Worm (Caenorhabditis elegans): ENCODE measurements around the gene sri-26.
"Not testable (repeated sequence)": the region's sequence is repeated elsewhere in the genome, so short reads cannot be mapped to it uniquely, and the experiment has no call there.

Gene sri-26

ce11 chrV:15262336-15262735 lies 47.1 kb downstream of the sri-26 start, which contains the start of gene M01B2.10:
M01B2.10 (minus strand) TSS chrV:15262436.
- not testable (repeated sequence) for TF ChIP-seq sox-2 (GFP tag; IDR thresholded peaks at IDR 0.05); pqm-1 (tag; optimal IDR thresholded peaks at IDR 0.05); pha-4 (tag; optimal IDR thresholded peaks at IDR 0.05)

DNA sequence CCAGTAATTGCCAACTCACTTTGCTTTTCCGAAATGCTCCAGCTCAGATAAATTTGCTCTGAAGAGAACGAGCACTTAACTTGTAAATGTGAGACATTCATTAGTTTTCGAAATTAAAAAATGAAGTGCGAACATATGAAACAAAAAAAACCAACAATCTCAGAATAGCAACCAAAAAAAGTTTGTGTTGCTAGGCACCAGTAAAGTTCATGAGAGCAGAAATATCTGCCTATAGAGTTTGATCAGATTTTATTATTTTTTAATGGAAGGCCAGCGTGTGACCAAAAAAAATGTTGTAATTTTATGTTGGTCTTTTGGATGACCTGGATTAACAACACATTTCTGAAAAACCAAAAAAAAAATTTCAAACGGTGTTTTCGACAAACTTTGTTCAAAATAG lies 48.9 kb downstream of the sri-26 start, which contains the start of gene M01B2.12:
M01B2.12 (minus strand) TSS at position 101 of the 400 bp plus-strand sequence.
- no peak for TF ChIP-seq ceh-34 (tag; optimal IDR thresholded peaks at IDR 0.05)
- TF ChIP-seq K09A11.1 (tag; optimal IDR thresholded peaks at IDR 0.05; ENCODE audit: insufficient read depth), result no peak
- no peak for TF ChIP-seq hlh-6 (tag; optimal IDR thresholded peaks at IDR 0.05)
- TF ChIP-seq ref-2 (tag; optimal IDR thresholded peaks at IDR 0.05), result no peak
- TF ChIP-seq ceh-31 (tag; optimal IDR thresholded peaks at IDR 0.05), result no peak
- TF ChIP-seq ceh-48 (tag; optimal IDR thresholded peaks at IDR 0.05), result no peak
- no peak for TF ChIP-seq ttx-3 (tag; optimal IDR thresholded peaks at IDR 0.05)
- no peak for TF ChIP-seq pha-2 (tag; optimal IDR thresholded peaks at IDR 0.05)
- TF ChIP-seq tbx-7 (tag; optimal IDR thresholded peaks at IDR 0.05), result no peak
- no peak for TF ChIP-seq pax-1 (tag; optimal IDR thresholded peaks at IDR 0.05)

- TF ChIP-seq fkh-6 (tag; optimal IDR thresholded peaks at IDR 0.05), result no peak
- TF ChIP-seq pax-1 (tag; optimal IDR thresholded peaks at IDR 0.05), result no peak
- no peak for TF ChIP-seq sdc-2 (tag; optimal IDR thresholded peaks at IDR 0.05)
- no peak for TF ChIP-seq fax-1 (tag; optimal IDR thresholded peaks at IDR 0.05)
- TF ChIP-seq tbx-7 (tag; optimal IDR thresholded peaks at IDR 0.05), result no peak
- no peak for TF ChIP-seq odd-2 (tag; optimal IDR thresholded peaks at IDR 0.05)
- TF ChIP-seq K09A11.1 (tag; optimal IDR thresholded peaks at IDR 0.05; ENCODE audit: insufficient read depth), result no peak
- no peak for TF ChIP-seq ceh-48 (tag; optimal IDR thresholded peaks at IDR 0.05)
- no peak for TF ChIP-seq pag-3 (tag; optimal IDR thresholded peaks at IDR 0.05; ENCODE audit: borderline replicate concordance)
- TF ChIP-seq pha-2 (tag; optimal IDR thresholded peaks at IDR 0.05), result no peak
Observed at ce11 chrV:15265814-15266213, 50.5 kb downstream of the sri-26 start, which contains the start of gene M01B2.13. M01B2.13 (minus strand) TSS chrV:15265914.
